Worm (Caenorhabditis elegans) whole organism, L1 larva: ENCODE results near the gene ZC155.2.

Source experiments
- C34B4.2 ChIP-seq: sonication (generic microtip); optimal IDR thresholded peaks from 2 replicates; lab custom pipeline; 2017; ENCODE audit warnings: mild to moderate bottlenecking, missing genetic modification characterization, missing compliant biosample characterization
- fos-1 ChIP-seq: fragments of 150-350 bp; optimal IDR thresholded peaks from 2 replicates; lab custom pipeline; 2014; ENCODE audit warnings: missing biosample characterization, missing genetic modification characterization
- lin-13 ChIP-seq: fragments of 150-350 bp; optimal IDR thresholded peaks from 2 replicates; lab custom pipeline; 2014; ENCODE audit warnings: missing biosample characterization, missing genetic modification reagents, missing genetic modification characterization
- lsy-2 ChIP-seq, 2 experiments: fragments of 150-350 bp; optimal IDR thresholded peaks; 2 replicates each; lab custom pipeline; 2014; ENCODE audit warnings: missing biosample characterization in 2 of 2, missing genetic modification characterization in 2 of 2
- nhr-11 ChIP-seq: fragments of 150-350 bp; optimal IDR thresholded peaks from 2 replicates; lab custom pipeline; 2014; ENCODE audit warnings: missing biosample characterization, missing genetic modification characterization
- nhr-76 ChIP-seq: sonication (generic microtip); optimal IDR thresholded peaks from 2 replicates; lab custom pipeline; 2017; ENCODE audit warnings: missing biosample characterization, missing genetic modification characterization
- skn-1 ChIP-seq: fragments of 150-350 bp; optimal IDR thresholded peaks from 2 replicates; lab custom pipeline; 2014; ENCODE audit warnings: missing biosample characterization, missing genetic modification characterization
- tlp-1 ChIP-seq: fragments of 150-350 bp; optimal IDR thresholded peaks from 2 replicates; lab custom pipeline; 2014; ENCODE audit warnings: missing biosample characterization, missing genetic modification characterization
- unc-86 ChIP-seq: sonication (generic microtip); optimal IDR thresholded peaks from 2 replicates; lab custom pipeline; 2016; ENCODE audit warnings: missing genetic modification characterization, missing compliant biosample characterization
- zag-1 ChIP-seq: fragments of 150-350 bp; optimal IDR thresholded peaks from 2 replicates; lab custom pipeline; 2014; ENCODE audit warnings: missing biosample characterization, missing genetic modification characterization

DNA sequence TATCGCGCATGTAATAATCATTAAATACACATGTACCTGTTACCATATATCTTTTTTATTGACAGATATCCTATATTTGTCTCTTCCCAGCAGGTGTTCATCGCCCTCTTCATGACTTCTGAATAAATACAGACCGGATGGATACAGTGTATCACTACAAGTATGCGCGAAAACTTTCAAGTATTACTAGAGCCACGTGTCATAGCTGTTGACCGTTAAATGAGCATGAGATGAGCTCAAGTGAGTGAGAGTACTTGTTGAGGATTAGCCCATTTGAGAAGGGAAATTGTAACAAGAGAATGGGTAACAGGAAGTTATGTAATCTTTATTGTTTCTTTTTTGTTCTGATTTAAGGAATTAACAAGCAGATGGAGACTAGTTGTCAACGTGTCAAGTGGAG lies 26.3 kb downstream of the ZC155.2 start:
- TF ChIP-seq lin-13 (GFP tag; lab: Kevin White, UChicago) = no peak
- TF ChIP-seq unc-86 (tag; lab: Kevin White, UChicago) = no peak
- TF ChIP-seq zag-1 = no peak
- TF ChIP-seq nhr-76 = no peak
- no peak for TF ChIP-seq skn-1 (tag; lab: Kevin White, UChicago)
- TF ChIP-seq tlp-1 (tag; lab: Kevin White, UChicago) = no peak
- TF ChIP-seq C34B4.2 (tag; lab: Kevin White, UChicago) = no peak
- TF ChIP-seq nhr-11 (tag; lab: Kevin White, UChicago) = no peak
- no peak for TF ChIP-seq lsy-2 (tag; optimal IDR thresholded peaks at IDR 0.05; lab: Kevin White, UChicago)
- no peak for TF ChIP-seq fos-1 (tag; lab: Kevin White, UChicago)
